Worm (Caenorhabditis elegans): ENCODE data around the gene C31E10.6.

The C31E10.6 gene

DNA sequence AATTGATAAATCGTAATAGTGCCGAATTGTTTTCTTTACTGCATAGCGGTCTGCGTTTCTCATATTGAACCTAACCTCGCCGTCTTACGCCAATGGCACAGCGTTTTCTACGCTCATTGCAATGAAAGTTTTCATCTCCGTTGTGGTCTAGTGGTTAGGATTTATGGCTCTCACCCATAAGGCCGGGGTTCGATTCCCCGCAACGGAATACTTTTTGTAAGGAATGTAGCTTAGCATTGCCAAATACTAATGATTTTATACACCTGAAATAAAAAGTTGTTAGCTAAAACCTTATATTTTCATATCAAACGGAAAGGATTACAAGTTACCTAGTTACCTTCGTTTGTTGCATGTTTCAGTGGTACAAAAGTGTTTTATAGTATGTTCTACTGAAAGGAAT is 19.7 kb downstream of the C31E10.6 start (continued):
- peak; percentile 48 for TF ChIP-seq fkh-10 (GFP tag; optimal IDR thresholded peaks at IDR 0.05)
- peak in 1 of 2 experiments; percentile 68 for TF ChIP-seq ztf-11 (tag; optimal IDR thresholded peaks at IDR 0.05)
- peak; percentile 61 for TF ChIP-seq ztf-4 (tag; optimal IDR thresholded peaks at IDR 0.05)
- TF ChIP-seq nhr-90 (tag; optimal IDR thresholded peaks at IDR 0.05; ENCODE audit: poor library complexity), result peak; percentile 85
- TF ChIP-seq jun-1 (tag; optimal IDR thresholded peaks at IDR 0.05), result peak; percentile 37
- TF ChIP-seq irx-1 (tag; optimal IDR thresholded peaks at IDR 0.05), result peak; percentile 65
- no peak for TF ChIP-seq nhr-28 (tag; optimal IDR thresholded peaks at IDR 0.05)
- TF ChIP-seq F16B12.6 (tag; optimal IDR thresholded peaks at IDR 0.05), result no peak
- no peak for TF ChIP-seq unc-62 (GFP tag; optimal IDR thresholded peaks at IDR 0.05)
- peak; percentile 80 for TF ChIP-seq nhr-77 (tag; optimal IDR thresholded peaks at IDR 0.05)
- peak; percentile 80 for TF ChIP-seq tbx-2 (tag; optimal IDR thresholded peaks at IDR 0.05)
- TF ChIP-seq snu-23 (GFP tag; optimal IDR thresholded peaks at IDR 0.05), result peak; percentile 92
- peak; percentile 47 to 78 for TF ChIP-seq lin-35 (GFP tag; optimal IDR thresholded peaks at IDR 0.05)
- peak; percentile 52 for TF ChIP-seq sup-37 (GFP tag; optimal IDR thresholded peaks at IDR 0.05)
- TF ChIP-seq lin-13 (GFP tag; optimal IDR thresholded peaks at IDR 0.05), result peak; percentile 22
- TF ChIP-seq tlp-1 (tag; optimal IDR thresholded peaks at IDR 0.05), result no peak
- TF ChIP-seq nhr-85 (tag), result peak; percentile 60
- no peak for TF ChIP-seq C04F5.9 (tag; optimal IDR thresholded peaks at IDR 0.05)
- peak in 1 of 2 experiments; percentile 79 for TF ChIP-seq mdl-1 (tag; optimal IDR thresholded peaks at IDR 0.05)
- no peak for TF ChIP-seq ama-1 (optimal IDR thresholded peaks at IDR 0.05)
- peak; percentile 47 for TF ChIP-seq snpc-4 (tag; optimal IDR thresholded peaks at IDR 0.05)
- TF ChIP-seq nhr-71 (tag; optimal IDR thresholded peaks at IDR 0.05), result peak; percentile 87
- peak; percentile 1 for TF ChIP-seq nhr-11 (tag; optimal IDR thresholded peaks at IDR 0.05)
- TF ChIP-seq elt-3 (tag; optimal IDR thresholded peaks at IDR 0.05), result peak in 2 of 6 experiments; percentile 31 to 60
- TF ChIP-seq ceh-8 (GFP tag; optimal IDR thresholded peaks at IDR 0.05), result no peak
- peak; percentile 56 for TF ChIP-seq blmp-1 (tag; optimal IDR thresholded peaks at IDR 0.05)
- no peak for TF ChIP-seq ces-1 (GFP tag; optimal IDR thresholded peaks at IDR 0.05)
- peak; percentile 78 for TF ChIP-seq fos-1 (tag; optimal IDR thresholded peaks at IDR 0.05)
- peak; percentile 46 to 47 for TF ChIP-seq efl-1 (optimal IDR thresholded peaks at IDR 0.05)
- peak; percentile 16 to 91 for TF ChIP-seq efl-1 (GFP tag; optimal IDR thresholded peaks at IDR 0.05 in 1 of 2)
- peak; percentile 48; the same call in 1 of the 2 replicates for TF ChIP-seq ceh-88 (GFP tag; IDR thresholded peaks at IDR 0.05)
- TF ChIP-seq pqm-1 (tag; optimal IDR thresholded peaks at IDR 0.05), result no peak
- peak in 1 of 2 experiments; percentile 16 for TF ChIP-seq egl-27 (tag; optimal IDR thresholded peaks at IDR 0.05)
- TF ChIP-seq hpl-2 (GFP tag; optimal IDR thresholded peaks at IDR 0.05), result no peak
- TF ChIP-seq alr-1 (tag; optimal IDR thresholded peaks at IDR 0.05; ENCODE audit: borderline replicate concordance), result no peak
- peak; percentile 74 for TF ChIP-seq mep-1 (tag; optimal IDR thresholded peaks at IDR 0.05)
- no peak for TF ChIP-seq C34B4.2 (tag; optimal IDR thresholded peaks at IDR 0.05)
- TF ChIP-seq dsc-1 (tag; optimal IDR thresholded peaks at IDR 0.05), result peak; percentile 89
- TF ChIP-seq skn-1 (tag; optimal IDR thresholded peaks at IDR 0.05), result peak; percentile 66
- TF ChIP-seq sptf-1 (tag; optimal IDR thresholded peaks at IDR 0.05), result no peak
- peak; percentile 78 for TF ChIP-seq fkh-8 (tag; optimal IDR thresholded peaks at IDR 0.05)

DNA sequence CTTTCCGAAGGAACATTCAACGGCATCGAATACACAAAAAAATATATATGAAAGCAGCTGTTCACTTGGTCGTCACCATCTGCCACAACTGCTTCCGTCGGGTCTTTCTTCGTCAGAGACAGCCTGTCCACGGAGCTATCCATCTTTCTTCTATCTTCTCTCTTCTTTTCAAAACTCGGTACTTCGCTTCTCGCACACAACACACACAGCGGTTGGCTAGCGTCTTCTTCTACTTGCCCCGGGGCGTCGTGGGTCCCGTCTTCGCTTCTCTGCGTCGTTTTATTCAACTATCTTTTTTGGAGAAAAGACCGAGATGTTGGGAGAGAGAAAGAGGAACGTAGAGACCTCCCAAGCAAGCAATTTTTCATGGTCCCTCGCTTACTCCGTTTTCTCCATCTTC is 20.6 kb downstream of the C31E10.6 start:
- TF ChIP-seq fkh-10 (GFP tag; optimal IDR thresholded peaks at IDR 0.05), result peak; percentile 79
- no peak for TF ChIP-seq ztf-11 (tag; optimal IDR thresholded peaks at IDR 0.05)
- TF ChIP-seq aly-2 (tag; optimal IDR thresholded peaks at IDR 0.05), result no peak
- TF ChIP-seq ceh-82 (tag; optimal IDR thresholded peaks at IDR 0.05), result peak in 1 of 3 experiments; percentile 75
- TF ChIP-seq vab-15 (tag; optimal IDR thresholded peaks at IDR 0.05), result no peak
- TF ChIP-seq lin-14 (GFP tag; optimal IDR thresholded peaks at IDR 0.05), result peak; percentile 96
- TF ChIP-seq sptf-1 (tag; optimal IDR thresholded peaks at IDR 0.05), result no peak
- TF ChIP-seq mep-1 (tag; optimal IDR thresholded peaks at IDR 0.05), result no peak
- no peak for TF ChIP-seq nhr-77 (tag; optimal IDR thresholded peaks at IDR 0.05)
- no peak for TF ChIP-seq lir-3 (tag; optimal IDR thresholded peaks at IDR 0.05; ENCODE audit: poor library complexity)
- peak; percentile 57 for TF ChIP-seq egl-13 (tag; optimal IDR thresholded peaks at IDR 0.05)
- peak; percentile 18 for TF ChIP-seq lin-13 (GFP tag; optimal IDR thresholded peaks at IDR 0.05)
- no peak for TF ChIP-seq lin-15B (tag; optimal IDR thresholded peaks at IDR 0.05)
- TF ChIP-seq jun-1 (tag; optimal IDR thresholded peaks at IDR 0.05), result peak; percentile 8
- peak; percentile 38 for TF ChIP-seq nhr-20 (tag; optimal IDR thresholded peaks at IDR 0.05)
- peak; percentile 46 for TF ChIP-seq isw-1 (GFP tag; IDR thresholded peaks at IDR 0.05)
- peak; percentile 45; the same call in 1 of the 2 replicates for TF ChIP-seq mab-9 (GFP tag; IDR thresholded peaks at IDR 0.05)
- TF ChIP-seq ceh-8 (GFP tag; optimal IDR thresholded peaks at IDR 0.05), result no peak
- peak; percentile 65 for TF ChIP-seq unc-86 (tag; optimal IDR thresholded peaks at IDR 0.05)
- TF ChIP-seq nhr-11 (tag; optimal IDR thresholded peaks at IDR 0.05), result no peak
- peak; percentile 66 for TF ChIP-seq rnt-1 (tag; optimal IDR thresholded peaks at IDR 0.05)
- TF ChIP-seq ceh-63 (GFP tag; optimal IDR thresholded peaks at IDR 0.05), result no peak
